Fruit fly (Drosophila melanogaster) whole organism, embryonic: ENCODE measurements around the gene CG10324.

Experiments used
- CG6791 ChIP-seq: fragments of 200-800 bp; sonication (Bioruptor generic); IDR thresholded peaks from 3 replicates; pipeline ENCODE4 v1.3.6; 2022; ENCODE audit warnings: missing biosample characterization, missing genetic modification characterization; ENCODE audit not compliant: partially characterized antibody
- Lpt ChIP-seq: fragments of >200 bp; optimal IDR thresholded peaks from 2 replicates; lab custom pipeline; 2018; ENCODE audit warnings: missing biosample characterization, missing genetic modification characterization
- chn ChIP-seq: fragments of 200-800 bp; sonication (Bioruptor generic); optimal IDR thresholded peaks from 2 replicates; lab custom pipeline; 2016; ENCODE audit warnings: missing biosample characterization, missing genetic modification characterization
- sim ChIP-seq: fragments of 200-800 bp; sonication (Bioruptor generic); IDR thresholded peaks from 2 replicates; pipeline ENCODE4 v1.3.6; 2022; ENCODE audit warnings: missing biosample characterization, missing genetic modification characterization

DNA sequence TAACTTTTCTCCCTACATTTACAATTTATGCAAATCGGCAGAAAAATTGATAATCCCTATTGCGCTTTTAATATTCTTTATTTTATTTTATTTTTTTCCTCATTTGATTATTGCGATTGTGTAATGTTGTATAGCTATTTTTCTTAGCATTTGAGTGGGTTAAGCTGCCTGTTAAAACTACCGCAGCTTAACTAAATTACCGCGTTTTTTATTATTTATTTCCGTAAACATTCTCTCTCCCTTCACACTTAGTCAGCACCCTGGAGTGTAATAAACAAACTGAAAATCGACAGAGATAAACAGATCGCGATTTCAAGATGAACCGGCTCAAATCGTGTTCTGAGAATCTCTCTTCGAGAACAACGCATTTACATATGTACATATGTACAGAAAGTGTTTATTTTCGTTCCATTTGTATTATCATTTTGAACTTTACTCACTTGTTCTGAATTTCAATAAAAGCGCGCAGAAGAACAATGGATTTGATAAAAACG is 8.2 kb upstream of the CG10324 start:
- TF ChIP-seq chn (no peak), sim (GFP tag; lab: Robert Waterston, UW) (no peak), Lpt (GFP tag; lab: Kevin White, UChicago) (no peak), CG6791 (GFP tag; lab: Robert Waterston, UW) (no peak)
